Worm (Caenorhabditis elegans) whole organism, early embryonic: Measurements from ENCODE around the gene F20G2.5.

Experiments
- B0310.2 ChIP-seq: sonication (generic microtip); optimal IDR thresholded peaks from 2 replicates; lab custom pipeline; 2016; ENCODE audit warnings: mild to moderate bottlenecking, missing genetic modification characterization, missing compliant biosample characterization
- F13C5.2 ChIP-seq: sonication (generic microtip); optimal IDR thresholded peaks from 2 replicates; lab custom pipeline; 2017; ENCODE audit warnings: mild to moderate bottlenecking, missing genetic modification characterization, inconsistent platforms, missing compliant biosample characterization
- aly-1 ChIP-seq: sonication (generic microtip); optimal IDR thresholded peaks from 2 replicates; lab custom pipeline; 2016; ENCODE audit warnings: missing genetic modification characterization, missing compliant biosample characterization
- ama-1 ChIP-seq: fragments of 150-350 bp; optimal IDR thresholded peaks from 2 replicates; lab custom pipeline; 2014
- ceh-13 ChIP-seq: fragments of 200-800 bp; sonication (Bioruptor generic); optimal IDR thresholded peaks from 2 replicates; lab custom pipeline; 2018; ENCODE audit warnings: mild to moderate bottlenecking, missing genetic modification characterization, missing compliant biosample characterization
- ceh-36 ChIP-seq: sonication (generic microtip); optimal IDR thresholded peaks from 2 replicates; lab custom pipeline; 2016; ENCODE audit warnings: missing genetic modification characterization, inconsistent platforms, missing compliant biosample characterization
- ets-7 ChIP-seq: sonication (generic microtip); optimal IDR thresholded peaks from 2 replicates; lab custom pipeline; 2016; ENCODE audit warnings: missing genotype, missing genetic modification characterization, missing compliant biosample characterization
- flt-1 ChIP-seq: fragments of 200-800 bp; sonication (Bioruptor generic); IDR thresholded peaks from 2 replicates; pipeline ENCODE4 v1.3.6; 2022; ENCODE audit warnings: missing genetic modification characterization, missing compliant biosample characterization
- hmbx-1 ChIP-seq: sonication (generic microtip); optimal IDR thresholded peaks from 2 replicates; lab custom pipeline; 2016; ENCODE audit warnings: mild to moderate bottlenecking, missing genetic modification characterization, missing compliant biosample characterization
- hmg-4 ChIP-seq: fragments of 200-800 bp; sonication (Bioruptor generic); optimal IDR thresholded peaks from 2 replicates; lab custom pipeline; 2018; ENCODE audit warnings: mild to moderate bottlenecking, missing genetic modification characterization, missing compliant biosample characterization
- hnd-1 ChIP-seq: sonication (generic microtip); optimal IDR thresholded peaks from 2 replicates; lab custom pipeline; 2016; ENCODE audit warnings: missing genetic modification characterization, missing compliant biosample characterization
- pes-1 ChIP-seq: fragments of 200-800 bp; sonication (Bioruptor generic); IDR thresholded peaks from 2 replicates; pipeline ENCODE4 v1.3.6; 2022; ENCODE audit warnings: missing genetic modification reagents, missing genetic modification characterization, missing compliant biosample characterization
- scrt-1 ChIP-seq: fragments of 200-800 bp; sonication (Bioruptor generic); IDR thresholded peaks from 2 replicates; pipeline ENCODE4 v1.3.6; 2022; ENCODE audit warnings: missing genetic modification characterization, missing compliant biosample characterization
- sea-1 ChIP-seq: fragments of 200-800 bp; sonication (Bioruptor generic); conservative IDR thresholded peaks from 2 replicates; pipeline ENCODE4 v1.3.6; 2022; ENCODE audit warnings: missing genetic modification characterization, missing compliant biosample characterization
- tbx-11 ChIP-seq: fragments of 200-800 bp; sonication (Bioruptor generic); IDR thresholded peaks from 2 replicates; pipeline ENCODE4 v1.3.6; 2022; ENCODE audit warnings: missing genetic modification characterization, missing compliant biosample characterization
- tbx-37 ChIP-seq: fragments of 200-800 bp; sonication (Bioruptor generic); conservative IDR thresholded peaks from 2 replicates; pipeline ENCODE4 v1.3.6; 2022; ENCODE audit warnings: missing genetic modification reagents, missing genetic modification characterization, missing compliant biosample characterization
- tra-4 ChIP-seq: sonication (generic microtip); optimal IDR thresholded peaks from 2 replicates; lab custom pipeline; 2017; ENCODE audit warnings: missing genetic modification characterization, missing compliant biosample characterization

Gene F20G2.5

ce11 chrV:13787225-13787898 lies 16.1 kb downstream of the F20G2.5 start, which contains the start of the genes F53C11.4 and F53C11.5:
F53C11.4 (minus strand) TSS chrV:13787352.
F53C11.5 (plus strand) TSS chrV:13787549.
- TF ChIP-seq ets-7 = no peak
- no peak for TF ChIP-seq hmbx-1 (tag; lab: Kevin White, UChicago)
- TF ChIP-seq ama-1 (lab: Kevin White, UChicago) = no peak
- TF ChIP-seq pes-1 (GFP tag; lab: Robert Waterston, UW) = no peak
- no peak for TF ChIP-seq aly-1
- no peak for TF ChIP-seq sea-1
- no peak for TF ChIP-seq B0310.2
- TF ChIP-seq tra-4 = no peak
- no peak for TF ChIP-seq ceh-13 (GFP tag; lab: Kevin White, UChicago)
- TF ChIP-seq F13C5.2 (tag; lab: Kevin White, UChicago) = no peak
- no peak for TF ChIP-seq hnd-1 (tag; lab: Kevin White, UChicago)
- TF ChIP-seq hmg-4 = no peak
- no peak for TF ChIP-seq ceh-36 (tag; lab: Kevin White, UChicago)

- no peak for TF ChIP-seq sea-1
- TF ChIP-seq pes-1 (GFP tag; lab: Robert Waterston, UW) = no peak
- no peak for TF ChIP-seq flt-1 (GFP tag; lab: Robert Waterston, UW)
- no peak for TF ChIP-seq ceh-13 (GFP tag; lab: Kevin White, UChicago)
- TF ChIP-seq hmg-4 = no peak
- TF ChIP-seq tbx-11 = no peak
- no peak for TF ChIP-seq hmbx-1 (tag; lab: Kevin White, UChicago)
- no peak for TF ChIP-seq F13C5.2 (tag; lab: Kevin White, UChicago)
- no peak for TF ChIP-seq tra-4
- no peak for TF ChIP-seq scrt-1
- no peak for TF ChIP-seq B0310.2
- TF ChIP-seq tbx-37 = no peak
- no peak for TF ChIP-seq hnd-1 (tag; lab: Kevin White, UChicago)
Observed at ce11 chrV:13787948-13788681, 16.8 kb downstream of the F20G2.5 start.

ce11 chrV:13789362-13789761 lies 18.1 kb downstream of the F20G2.5 start:
- no peak for TF ChIP-seq hnd-1 (tag; lab: Kevin White, UChicago)
- TF ChIP-seq ets-7 = peak; percentile 27
- no peak for TF ChIP-seq ceh-13 (GFP tag; lab: Kevin White, UChicago)
- no peak; the same call in 1 of the 2 replicates for TF ChIP-seq sea-1
- TF ChIP-seq scrt-1 = no peak
- peak; percentile 9 for TF ChIP-seq tra-4
- peak; percentile 2; the same call in 1 of the 2 replicates for TF ChIP-seq tbx-37
- TF ChIP-seq aly-1 = no peak
- peak; percentile 79 for TF ChIP-seq hmg-4

- no peak for TF ChIP-seq F13C5.2 (tag; lab: Kevin White, UChicago)
- no peak for TF ChIP-seq hmbx-1 (tag; lab: Kevin White, UChicago)
- no peak for TF ChIP-seq aly-1
- no peak for TF ChIP-seq tbx-11
- TF ChIP-seq sea-1 = no peak
- TF ChIP-seq ceh-36 (tag; lab: Kevin White, UChicago) = no peak
- TF ChIP-seq tbx-37 = no peak
- no peak for TF ChIP-seq B0310.2
- no peak for TF ChIP-seq hmg-4
- no peak for TF ChIP-seq tra-4
- TF ChIP-seq ama-1 (lab: Kevin White, UChicago) = no peak
- no peak for TF ChIP-seq ceh-13 (GFP tag; lab: Kevin White, UChicago)
- no peak for TF ChIP-seq pes-1 (GFP tag; lab: Robert Waterston, UW)
- TF ChIP-seq flt-1 (GFP tag; lab: Robert Waterston, UW) = no peak
- no peak for TF ChIP-seq hnd-1 (tag; lab: Kevin White, UChicago)
- no peak for TF ChIP-seq scrt-1
Observed at ce11 chrV:13790117-13790516, 18.8 kb downstream of the F20G2.5 start.

- no peak for TF ChIP-seq tbx-11
- TF ChIP-seq sea-1 = no peak
- no peak for TF ChIP-seq hmg-4
- no peak for TF ChIP-seq aly-1
- TF ChIP-seq F13C5.2 (tag; lab: Kevin White, UChicago) = no peak
- TF ChIP-seq hmbx-1 (tag; lab: Kevin White, UChicago) = no peak
- TF ChIP-seq ama-1 (lab: Kevin White, UChicago) = no peak
- TF ChIP-seq hnd-1 (tag; lab: Kevin White, UChicago) = no peak
- TF ChIP-seq flt-1 (GFP tag; lab: Robert Waterston, UW) = no peak
- TF ChIP-seq scrt-1 = no peak
- no peak for TF ChIP-seq tbx-37
- no peak for TF ChIP-seq ceh-13 (GFP tag; lab: Kevin White, UChicago)
- no peak for TF ChIP-seq tra-4
Observed at ce11 chrV:13790557-13790956, 19.2 kb downstream of the F20G2.5 start.

- no peak for TF ChIP-seq hnd-1 (tag; lab: Kevin White, UChicago)
- no peak for TF ChIP-seq F13C5.2 (tag; lab: Kevin White, UChicago)
- no peak for TF ChIP-seq flt-1 (GFP tag; lab: Robert Waterston, UW)
- TF ChIP-seq sea-1 = no peak
- no peak for TF ChIP-seq hmbx-1 (tag; lab: Kevin White, UChicago)
- no peak for TF ChIP-seq tbx-11
- no peak for TF ChIP-seq ets-7
- TF ChIP-seq scrt-1 = no peak
- no peak for TF ChIP-seq ama-1 (lab: Kevin White, UChicago)
- TF ChIP-seq ceh-13 (GFP tag; lab: Kevin White, UChicago) = no peak
- TF ChIP-seq aly-1 = no peak
- no peak for TF ChIP-seq ceh-36 (tag; lab: Kevin White, UChicago)
- TF ChIP-seq B0310.2 = no peak
- TF ChIP-seq pes-1 (GFP tag; lab: Robert Waterston, UW) = no peak
- no peak for TF ChIP-seq tbx-37
- TF ChIP-seq hmg-4 = no peak
- no peak for TF ChIP-seq tra-4
Observed at ce11 chrV:13794046-13794445, 22.7 kb downstream of the F20G2.5 start.

- no peak for TF ChIP-seq tbx-11
- no peak for TF ChIP-seq hmg-4
- TF ChIP-seq hmbx-1 (tag; lab: Kevin White, UChicago) = no peak
Observed at ce11 chrV:13796246-13796776, 25.0 kb downstream of the F20G2.5 start, which contains the start of gene twk-32. twk-32 (plus strand) TSS chrV:13796641.
